Fruit fly (Drosophila melanogaster): ENCODE results near the gene CG9331.

Gene CG9331

dm6 chr2L:20869804-20870295 is 47.2 kb downstream of the CG9331 start, which contains the start of gene CG14401:
CG14401 (plus strand) TSS chr2L:20869854.
- TF ChIP-seq noc (tag; optimal IDR thresholded peaks at IDR 0.05) = no peak

- TF ChIP-seq noc (tag; optimal IDR thresholded peaks at IDR 0.05) = no peak
These were observed 51.9 kb downstream of the CG9331 start for dm6 chr2L:20874514-20874913.
